Worm (Caenorhabditis elegans) whole organism, mixed stage, embryonic: ENCODE data around the gene daf-31.
A peak's percentile ranks its signal among the peaks of the same experiment; 100 is the strongest.

ENCODE experiments used
- M03D4.4 ChIP-seq: sonication (generic microtip); optimal IDR thresholded peaks from 2 replicates; lab custom pipeline; 2017; ENCODE audit warnings: mild to moderate bottlenecking, missing genetic modification characterization, missing compliant biosample characterization
- bed-3 ChIP-seq: fragments of 200-800 bp; sonication (Bioruptor generic); optimal IDR thresholded peaks from 3 replicates; lab custom pipeline; 2018; ENCODE audit warnings: mild to moderate bottlenecking, missing genetic modification characterization, moderate library complexity, missing compliant biosample characterization
- blmp-1 ChIP-seq: fragments of 150-350 bp; optimal IDR thresholded peaks from 2 replicates; lab custom pipeline; 2014; ENCODE audit warnings: missing biosample characterization, missing genetic modification characterization
- ceh-43 ChIP-seq: fragments of 200-800 bp; sonication (Bioruptor generic); optimal IDR thresholded peaks from 2 replicates; lab custom pipeline; 2018; ENCODE audit warnings: mild to moderate bottlenecking, missing genetic modification characterization, moderate library complexity, missing compliant biosample characterization
- ceh-83 ChIP-seq: fragments of 200-800 bp; sonication (Bioruptor generic); optimal IDR thresholded peaks from 2 replicates; lab custom pipeline; 2018; ENCODE audit warnings: mild to moderate bottlenecking, missing genetic modification characterization, missing compliant biosample characterization
- cnd-1 ChIP-seq: fragments of 200-800 bp; sonication (Bioruptor generic); optimal IDR thresholded peaks from 2 replicates; lab custom pipeline; 2018; ENCODE audit warnings: mild to moderate bottlenecking, missing genetic modification characterization, missing compliant biosample characterization
- drap-1 ChIP-seq: fragments of 200-800 bp; sonication (Bioruptor generic); optimal IDR thresholded peaks from 3 replicates; lab custom pipeline; 2018; ENCODE audit warnings: mild to moderate bottlenecking, missing genetic modification characterization, missing compliant biosample characterization
- elt-1 ChIP-seq: sonication (generic microtip); optimal IDR thresholded peaks from 2 replicates; lab custom pipeline; 2017; ENCODE audit warnings: missing genetic modification characterization, mild to moderate bottlenecking, missing compliant biosample characterization, antibody characterized with exemption, moderate library complexity, borderline replicate concordance; ENCODE audit not compliant: insufficient read depth
- elt-3 ChIP-seq: fragments of 150-350 bp; optimal IDR thresholded peaks from 2 replicates; lab custom pipeline; 2014; ENCODE audit warnings: missing biosample characterization, missing genetic modification characterization
- flh-1 ChIP-seq: fragments of 200-800 bp; sonication (Bioruptor generic); optimal IDR thresholded peaks from 2 replicates; lab custom pipeline; 2018; ENCODE audit warnings: mild to moderate bottlenecking, missing genetic modification characterization, moderate library complexity, missing compliant biosample characterization
- ham-2 ChIP-seq: fragments of 200-800 bp; sonication (Bioruptor generic); optimal IDR thresholded peaks from 2 replicates; lab custom pipeline; 2018; ENCODE audit warnings: mild to moderate bottlenecking, missing genetic modification characterization, missing compliant biosample characterization
- hlh-1 ChIP-seq: fragments of 150-350 bp; optimal IDR thresholded peaks from 2 replicates; lab custom pipeline; 2014; ENCODE audit warnings: missing biosample characterization, missing genetic modification reagents, missing genetic modification characterization
- lin-13 ChIP-seq: fragments of 150-350 bp; optimal IDR thresholded peaks from 2 replicates; lab custom pipeline; 2014; ENCODE audit warnings: missing biosample characterization, missing genetic modification characterization
- lin-32 ChIP-seq: fragments of 200-800 bp; sonication (Bioruptor generic); optimal IDR thresholded peaks from 2 replicates; lab custom pipeline; 2018; ENCODE audit warnings: mild to moderate bottlenecking, missing genetic modification characterization, missing compliant biosample characterization
- lsy-2 ChIP-seq: fragments of 150-350 bp; optimal IDR thresholded peaks from 2 replicates; lab custom pipeline; 2014; ENCODE audit warnings: missing biosample characterization, missing genetic modification characterization
- mep-1 ChIP-seq: fragments of 150-350 bp; optimal IDR thresholded peaks from 2 replicates; lab custom pipeline; 2017; ENCODE audit warnings: missing biosample characterization, missing genetic modification reagents, missing genetic modification characterization, inconsistent platforms
- mls-2 ChIP-seq: sonication (generic microtip); optimal IDR thresholded peaks from 2 replicates; lab custom pipeline; 2016; ENCODE audit warnings: mild to moderate bottlenecking, missing genetic modification characterization, moderate library complexity, missing compliant biosample characterization
- nhr-12 ChIP-seq: fragments of 150-350 bp; optimal IDR thresholded peaks from 2 replicates; lab custom pipeline; 2014; ENCODE audit warnings: missing biosample characterization, missing genetic modification characterization
- nhr-2 ChIP-seq: fragments of 150-350 bp; optimal IDR thresholded peaks from 2 replicates; lab custom pipeline; 2014; ENCODE audit warnings: missing biosample characterization, missing genetic modification characterization
- nhr-237 ChIP-seq: fragments of 150-350 bp; optimal IDR thresholded peaks from 2 replicates; lab custom pipeline; 2014; ENCODE audit warnings: missing biosample characterization, missing genetic modification characterization
- nhr-28 ChIP-seq: fragments of 150-350 bp; optimal IDR thresholded peaks from 2 replicates; lab custom pipeline; 2014; ENCODE audit warnings: missing biosample characterization, missing genetic modification characterization
- nhr-76 ChIP-seq: sonication (generic microtip); optimal IDR thresholded peaks from 2 replicates; lab custom pipeline; 2017; ENCODE audit warnings: missing biosample characterization, missing genetic modification characterization
- pha-4 ChIP-seq: fragments of 150-350 bp; optimal IDR thresholded peaks from 2 replicates; lab custom pipeline; 2018; ENCODE audit warnings: missing biosample characterization, missing genetic modification reagents, missing genetic modification characterization
- sem-2 ChIP-seq: fragments of 200-800 bp; sonication (Bioruptor generic); optimal IDR thresholded peaks from 2 replicates; lab custom pipeline; 2018; ENCODE audit warnings: mild to moderate bottlenecking, missing genetic modification characterization, missing compliant biosample characterization
- sptf-1 ChIP-seq: sonication (generic microtip); optimal IDR thresholded peaks from 2 replicates; lab custom pipeline; 2017; ENCODE audit warnings: mild to moderate bottlenecking, missing genetic modification characterization, moderate library complexity, missing compliant biosample characterization
- tbx-8 ChIP-seq: fragments of 200-800 bp; sonication (Bioruptor generic); optimal IDR thresholded peaks from 2 replicates; lab custom pipeline; 2018; ENCODE audit warnings: mild to moderate bottlenecking, missing genetic modification characterization, moderate library complexity, missing compliant biosample characterization
- unc-120 ChIP-seq: sonication (generic microtip); optimal IDR thresholded peaks from 2 replicates; lab custom pipeline; 2017; ENCODE audit warnings: missing genetic modification characterization, missing compliant biosample characterization; ENCODE audit not compliant: poor library complexity, severe bottlenecking
- ztf-11 ChIP-seq: fragments of 150-350 bp; optimal IDR thresholded peaks from 2 replicates; lab custom pipeline; 2014; ENCODE audit warnings: missing biosample characterization, missing genetic modification characterization

daf-31 gene

ce11 chrIV:8294650-8295049 lies 4.6 kb downstream of the daf-31 start, which contains the start of gene tbce-1:
Gene tbce-1 (plus strand): TSS chrIV:8294690.
- TF ChIP-seq lin-13 (tag; lab: Kevin White, UChicago) (no peak), ceh-83 (GFP tag; lab: Kevin White, UChicago) (no peak), elt-1 (tag; lab: Kevin White, UChicago) (no peak), hlh-1 (tag; lab: Kevin White, UChicago) (no peak), nhr-28 (tag; lab: Kevin White, UChicago) (no peak), sptf-1 (no peak), elt-3 (tag; lab: Kevin White, UChicago) (no peak), ztf-11 (tag; lab: Kevin White, UChicago) (no peak), ceh-43 (no peak), flh-1 (no peak), lin-32 (GFP tag; lab: Kevin White, UChicago) (no peak), lsy-2 (tag; lab: Kevin White, UChicago) (no peak), nhr-12 (no peak), nhr-2 (no peak), M03D4.4 (tag; lab: Kevin White, UChicago) (no peak), nhr-237 (tag; lab: Kevin White, UChicago) (no peak)

ce11 chrIV:8297192-8297591 lies 7.1 kb downstream of the daf-31 start, which contains the start of gene nprl-3:
Gene nprl-3 (plus strand): TSS chrIV:8297492.
- TF ChIP-seq mep-1: no peak
- no peak for TF ChIP-seq nhr-28 (tag; lab: Kevin White, UChicago)
- no peak for TF ChIP-seq sptf-1
- no peak for TF ChIP-seq cnd-1 (tag; lab: Kevin White, UChicago)
- no peak for TF ChIP-seq elt-3 (tag; lab: Kevin White, UChicago)
- TF ChIP-seq flh-1: no peak
- TF ChIP-seq ceh-83 (GFP tag; lab: Kevin White, UChicago): no peak
- TF ChIP-seq elt-1 (tag; lab: Kevin White, UChicago): no peak
- no peak for TF ChIP-seq sem-2 (GFP tag; lab: Kevin White, UChicago)
- no peak for TF ChIP-seq blmp-1 (tag; lab: Kevin White, UChicago)
- no peak for TF ChIP-seq drap-1 (GFP tag; lab: Kevin White, UChicago)
- TF ChIP-seq mls-2 (tag; lab: Kevin White, UChicago): no peak

- no peak for TF ChIP-seq mls-2 (tag; lab: Kevin White, UChicago)
- no peak for TF ChIP-seq ceh-83 (GFP tag; lab: Kevin White, UChicago)
- no peak for TF ChIP-seq tbx-8
- no peak for TF ChIP-seq pha-4
- TF ChIP-seq elt-3 (tag; lab: Kevin White, UChicago): no peak
- TF ChIP-seq nhr-2: no peak
- TF ChIP-seq ceh-43: no peak
- no peak for TF ChIP-seq nhr-28 (tag; lab: Kevin White, UChicago)
- no peak for TF ChIP-seq drap-1 (GFP tag; lab: Kevin White, UChicago)
- TF ChIP-seq, all 35 proteins: peak for 0
Observed at ce11 chrIV:8299636-8300035, 9.6 kb downstream of the daf-31 start, which contains the start of gene F35H10.6. Gene F35H10.6 (plus strand): TSS chrIV:8299936.

ce11 chrIV:8300468-8300867 lies 10.4 kb downstream of the daf-31 start, which contains the start of gene F35H10.5:
Gene F35H10.5 (plus strand): TSS chrIV:8300768.
- TF ChIP-seq pha-4 (no peak), nhr-76 (tag; lab: Kevin White, UChicago) (no peak), nhr-12 (no peak), elt-3 (tag; lab: Kevin White, UChicago) (no peak), unc-120 (tag; lab: Kevin White, UChicago) (no peak), ham-2 (no peak), ceh-43 (no peak)

- TF ChIP-seq hlh-1 (tag; lab: Kevin White, UChicago) (no peak), ztf-11 (tag; lab: Kevin White, UChicago) (no peak), lin-32 (GFP tag; lab: Kevin White, UChicago) (no peak), nhr-12 (no peak), nhr-237 (tag; lab: Kevin White, UChicago) (peak; percentile 7), M03D4.4 (tag; lab: Kevin White, UChicago) (no peak), bed-3 (GFP tag; lab: Kevin White, UChicago) (no peak)
Observed at ce11 chrIV:8301925-8302324, 11.9 kb downstream of the daf-31 start.
